Fruit fly (Drosophila melanogaster) whole organism, embryonic: ENCODE data around the gene CG34287.

Experiments
- Atf6 ChIP-seq: fragments of 200-800 bp; sonication (Bioruptor generic); IDR thresholded peaks from 2 replicates; pipeline ENCODE4 v1.3.6; 2022; ENCODE audit warnings: missing biosample characterization, missing genetic modification characterization
- BEAF-32 ChIP-seq: fragments of 200-800 bp; sonication (Bioruptor generic); optimal IDR thresholded peaks from 3 replicates; lab custom pipeline; 2017; ENCODE audit warnings: missing biosample characterization, missing genetic modification characterization, mild to moderate bottlenecking, moderate library complexity, missing genetic modification reagents
- CG10462 ChIP-seq: fragments of 200-800 bp; sonication (Bioruptor generic); optimal IDR thresholded peaks from 2 replicates; lab custom pipeline; 2016; ENCODE audit warnings: missing biosample characterization, missing genetic modification characterization
- CG11504 ChIP-seq: fragments of 200-800 bp; sonication (Bioruptor generic); optimal IDR thresholded peaks from 3 replicates; lab custom pipeline; 2019; ENCODE audit warnings: missing biosample characterization, mild to moderate bottlenecking, missing genetic modification characterization, moderate library complexity
- CG11560 ChIP-seq: fragments of 200-800 bp; sonication (Bioruptor generic); IDR thresholded peaks from 3 replicates; pipeline ENCODE4 v1.3.6; 2022; ENCODE audit warnings: missing biosample characterization, missing genetic modification characterization
- CG11723 ChIP-seq: fragments of 200-800 bp; sonication (Bioruptor generic); optimal IDR thresholded peaks from 2 replicates; lab custom pipeline; 2017; ENCODE audit warnings: missing biosample characterization, mild to moderate bottlenecking, missing genetic modification characterization
- CG12236 ChIP-seq: fragments of 200-800 bp; sonication (Bioruptor generic); optimal IDR thresholded peaks from 2 replicates; lab custom pipeline; 2016; ENCODE audit warnings: missing biosample characterization, missing genetic modification characterization
- CG12299 ChIP-seq: fragments of 200-800 bp; sonication (Bioruptor generic); optimal IDR thresholded peaks from 2 replicates; lab custom pipeline; 2018; ENCODE audit warnings: missing biosample characterization, mild to moderate bottlenecking, missing genetic modification characterization
- CG1233 ChIP-seq: fragments of 200-800 bp; sonication (Bioruptor generic); optimal IDR thresholded peaks from 4 replicates; lab custom pipeline; 2018; ENCODE audit warnings: missing biosample characterization, mild to moderate bottlenecking, missing genetic modification characterization
- CG17359 ChIP-seq: fragments of 200-800 bp; sonication (Bioruptor generic); optimal IDR thresholded peaks from 3 replicates; lab custom pipeline; 2018; ENCODE audit warnings: missing biosample characterization, mild to moderate bottlenecking, missing genetic modification characterization, moderate library complexity
- CG18262 ChIP-seq: fragments of 200-800 bp; optimal IDR thresholded peaks from 3 replicates; lab custom pipeline; 2019; ENCODE audit warnings: missing biosample characterization, mild to moderate bottlenecking, missing genetic modification characterization, moderate library complexity
- CG4328 ChIP-seq: fragments of 200-800 bp; sonication (Bioruptor generic); optimal IDR thresholded peaks from 3 replicates; lab custom pipeline; 2017; ENCODE audit warnings: missing biosample characterization, missing genetic modification reagents, missing genetic modification characterization
- CG6765 ChIP-seq: fragments of 200-800 bp; sonication (Bioruptor generic); optimal IDR thresholded peaks from 3 replicates; lab custom pipeline; 2017; ENCODE audit warnings: missing biosample characterization, mild to moderate bottlenecking, missing genetic modification characterization
- CG6854 ChIP-seq: fragments of 200-800 bp; sonication (Bioruptor generic); optimal IDR thresholded peaks from 3 replicates; lab custom pipeline; 2017; ENCODE audit warnings: missing biosample characterization, mild to moderate bottlenecking, missing genetic modification characterization
- CG9609 ChIP-seq: fragments of 200-800 bp; sonication (Bioruptor generic); optimal IDR thresholded peaks from 3 replicates; lab custom pipeline; 2016; ENCODE audit warnings: missing biosample characterization, missing genetic modification characterization
- CG9727 ChIP-seq: fragments of 200-800 bp; sonication (Bioruptor generic); optimal IDR thresholded peaks from 3 replicates; lab custom pipeline; 2017; ENCODE audit warnings: missing biosample characterization, mild to moderate bottlenecking, missing genetic modification characterization
- D19B ChIP-seq: fragments of 200-800 bp; sonication (Bioruptor generic); optimal IDR thresholded peaks from 2 replicates; lab custom pipeline; 2017; ENCODE audit warnings: missing biosample characterization, mild to moderate bottlenecking, missing genetic modification characterization
- Dip3 ChIP-seq: fragments of 200-800 bp; sonication (Bioruptor generic); optimal IDR thresholded peaks from 3 replicates; lab custom pipeline; 2016; ENCODE audit warnings: missing biosample characterization, missing genetic modification characterization
- HHEX ChIP-seq: fragments of 200-800 bp; sonication (Bioruptor generic); optimal IDR thresholded peaks from 3 replicates; lab custom pipeline; 2017; ENCODE audit warnings: missing biosample characterization, mild to moderate bottlenecking, missing genetic modification characterization, missing genetic modification reagents
- Hsf ChIP-seq: fragments of 200-800 bp; sonication (Bioruptor generic); optimal IDR thresholded peaks from 3 replicates; lab custom pipeline; 2016; ENCODE audit warnings: missing biosample characterization, missing genetic modification characterization
- Meics ChIP-seq: fragments of 200-800 bp; sonication (Bioruptor generic); optimal IDR thresholded peaks from 2 replicates; lab custom pipeline; 2017; ENCODE audit warnings: missing biosample characterization, mild to moderate bottlenecking, missing genetic modification characterization
- Mrtf ChIP-seq: fragments of 200-800 bp; sonication (Bioruptor generic); IDR thresholded peaks from 3 replicates; pipeline ENCODE4 v1.3.6; 2022; ENCODE audit warnings: missing biosample characterization, missing genetic modification characterization
- Nf-YB ChIP-seq: fragments of 200-800 bp; sonication (Bioruptor generic); optimal IDR thresholded peaks from 3 replicates; lab custom pipeline; 2019; ENCODE audit warnings: missing biosample characterization, mild to moderate bottlenecking, missing genetic modification characterization, moderate library complexity
- Pdp1 ChIP-seq, 2 experiments: fragments of 200-800 bp; sonication (Bioruptor generic); optimal IDR thresholded peaks; 3 replicates each; lab custom pipeline; 2016; ENCODE audit warnings: missing biosample characterization in 2 of 2, missing genetic modification characterization in 2 of 2, mild to moderate bottlenecking in 1 of 2, moderate library complexity in 1 of 2
- Poxn ChIP-seq: fragments of 200-800 bp; sonication (Bioruptor generic); IDR thresholded peaks from 2 replicates; pipeline ENCODE4 v1.3.6; 2022; ENCODE audit warnings: missing biosample characterization, missing genetic modification characterization
- Ptx1 ChIP-seq: fragments of 200-800 bp; sonication (Bioruptor generic); IDR thresholded peaks from 2 replicates; pipeline ENCODE4 v1.3.6; 2022; ENCODE audit warnings: missing biosample characterization, missing genetic modification characterization
- Sox100B ChIP-seq: fragments of 200-800 bp; sonication (Bioruptor generic); optimal IDR thresholded peaks from 3 replicates; lab custom pipeline; 2018; ENCODE audit warnings: missing biosample characterization, mild to moderate bottlenecking, missing genetic modification characterization
- Usf ChIP-seq: fragments of 200-800 bp; sonication (Bioruptor generic); optimal IDR thresholded peaks from 2 replicates; lab custom pipeline; 2017; ENCODE audit warnings: missing genotype, missing biosample characterization, missing genetic modification characterization
- Xbp1 ChIP-seq: fragments of 200-800 bp; sonication (Bioruptor generic); optimal IDR thresholded peaks from 3 replicates; lab custom pipeline; 2016; ENCODE audit warnings: missing biosample characterization, mild to moderate bottlenecking, missing genetic modification characterization
- cas ChIP-seq: fragments of 200-800 bp; sonication (Bioruptor generic); IDR thresholded peaks from 2 replicates; pipeline ENCODE4 v1.3.6; 2022; ENCODE audit warnings: missing biosample characterization, missing genetic modification characterization
- corto ChIP-seq: fragments of 200-800 bp; sonication (Bioruptor generic); optimal IDR thresholded peaks from 2 replicates; lab custom pipeline; 2016; ENCODE audit warnings: missing biosample characterization, mild to moderate bottlenecking, missing genetic modification characterization, moderate library complexity
- crc ChIP-seq: fragments of 200-800 bp; sonication (Bioruptor generic); optimal IDR thresholded peaks from 2 replicates; lab custom pipeline; 2016; ENCODE audit warnings: missing biosample characterization, missing genetic modification characterization
- danr ChIP-seq: fragments of 200-800 bp; sonication (Bioruptor generic); IDR thresholded peaks from 2 replicates; pipeline ENCODE4 v1.3.6; 2022; ENCODE audit warnings: missing biosample characterization, missing genetic modification characterization
- dati ChIP-seq: fragments of 200-800 bp; sonication (Bioruptor generic); IDR thresholded peaks from 2 replicates; pipeline ENCODE4 v1.3.6; 2022; ENCODE audit warnings: missing biosample characterization, missing genetic modification characterization
- exex ChIP-seq: fragments of 200-800 bp; sonication (Bioruptor generic); optimal IDR thresholded peaks from 4 replicates; lab custom pipeline; 2018; ENCODE audit warnings: missing biosample characterization, mild to moderate bottlenecking, missing genetic modification characterization, moderate library complexity
- fd96Cb ChIP-seq: fragments of 200-800 bp; sonication (Bioruptor generic); optimal IDR thresholded peaks from 2 replicates; lab custom pipeline; 2018; ENCODE audit warnings: missing biosample characterization, mild to moderate bottlenecking, missing genetic modification characterization, moderate library complexity
- fu2 ChIP-seq: fragments of 200-800 bp; sonication (Bioruptor generic); optimal IDR thresholded peaks from 2 replicates; lab custom pipeline; 2016; ENCODE audit warnings: missing biosample characterization, missing genetic modification characterization
- gcm2 ChIP-seq: fragments of 200-800 bp; sonication (Bioruptor generic); optimal IDR thresholded peaks from 2 replicates; lab custom pipeline; 2016; ENCODE audit warnings: missing biosample characterization, missing genetic modification characterization
- gem ChIP-seq: fragments of 200-800 bp; sonication (Bioruptor generic); optimal IDR thresholded peaks from 2 replicates; lab custom pipeline; 2019; ENCODE audit warnings: missing biosample characterization, mild to moderate bottlenecking, missing genetic modification characterization, moderate library complexity
- grau ChIP-seq: fragments of 200-800 bp; optimal IDR thresholded peaks from 3 replicates; lab custom pipeline; 2019; ENCODE audit warnings: missing biosample characterization, mild to moderate bottlenecking, missing genetic modification characterization, moderate library complexity
- jumu ChIP-seq: fragments of 200-800 bp; sonication (Bioruptor generic); optimal IDR thresholded peaks from 3 replicates; lab custom pipeline; 2016; ENCODE audit warnings: missing biosample characterization, missing genetic modification characterization
- lab ChIP-seq: fragments of 200-800 bp; sonication (Bioruptor generic); optimal IDR thresholded peaks from 3 replicates; lab custom pipeline; 2017; ENCODE audit warnings: missing biosample characterization, missing genetic modification characterization, mild to moderate bottlenecking, moderate library complexity, missing genetic modification reagents
- lmd ChIP-seq: fragments of 200-800 bp; sonication (Bioruptor generic); IDR thresholded peaks from 2 replicates; pipeline ENCODE4 v1.3.6; 2022; ENCODE audit warnings: missing biosample characterization, missing genetic modification characterization
- pho ChIP-seq: fragments of 200-800 bp; sonication (Bioruptor generic); optimal IDR thresholded peaks from 2 replicates; lab custom pipeline; 2016; ENCODE audit warnings: missing biosample characterization, missing genetic modification characterization
- prd ChIP-seq, 3 experiments: fragments of >200 bp in 2 of 3; fragments of 200-800 bp in 1 of 3; sonication (Bioruptor generic) in 1 of 3; optimal IDR thresholded peaks in 2 of 3; IDR thresholded peaks in 1 of 3; 2 replicates in 2 of 3; 3 replicates in 1 of 3; pipeline versions ENCODE4 v1.3.6 to Lab custom; 2017 to 2022; ENCODE audit warnings: missing biosample characterization in 1 of 3, missing genetic modification characterization in 1 of 3
- row ChIP-seq: fragments of 200-800 bp; sonication (Bioruptor generic); IDR thresholded peaks from 3 replicates; pipeline ENCODE4 v1.3.6; 2022; ENCODE audit warnings: missing biosample characterization, missing genetic modification characterization
- shn ChIP-seq: fragments of 200-800 bp; sonication (Bioruptor generic); optimal IDR thresholded peaks from 3 replicates; lab custom pipeline; 2016; ENCODE audit warnings: missing biosample characterization, missing genetic modification characterization
- sima ChIP-seq: fragments of 200-800 bp; sonication (Bioruptor generic); optimal IDR thresholded peaks from 2 replicates; lab custom pipeline; 2016; ENCODE audit warnings: missing biosample characterization, missing genetic modification characterization
- slbo ChIP-seq: fragments of 200-800 bp; sonication (Bioruptor generic); IDR thresholded peaks from 2 replicates; pipeline ENCODE4 v1.3.6; 2022; ENCODE audit warnings: missing biosample characterization, missing genetic modification characterization

Gene CG34287

dm6 chr3R:5861218-5861902, 8.2 kb downstream of the CG34287 start (continued):
- no peak for TF ChIP-seq BEAF-32
- no peak for TF ChIP-seq dati (GFP tag; lab: Robert Waterston, UW)
- TF ChIP-seq Atf6 (GFP tag; lab: Robert Waterston, UW) = peak; percentile 23; the same call in 1 of the 2 replicates
- peak; percentile 56 for TF ChIP-seq CG9727 (GFP tag; lab: Kevin White, UChicago)
- peak; percentile 75 for TF ChIP-seq slbo
- peak; percentile 16 for TF ChIP-seq fu2 (GFP tag; lab: Kevin White, UChicago)
- no peak for TF ChIP-seq prd (optimal IDR thresholded peaks at IDR 0.05; lab: Kevin White, UChicago)
- TF ChIP-seq prd (GFP tag; IDR thresholded peaks at IDR 0.05; lab: Robert Waterston, UW) = peak; percentile 25; the same call in 2 of the 3 replicates
- peak; percentile 34 for TF ChIP-seq lmd (GFP tag; lab: Robert Waterston, UW)
- TF ChIP-seq fd96Cb (tag; lab: Kevin White, UChicago) = no peak
- peak; percentile 48 for TF ChIP-seq gem (tag; lab: Kevin White, UChicago)
- peak; percentile 0 for TF ChIP-seq exex
- TF ChIP-seq CG6765 = no peak
- peak; percentile 42 for TF ChIP-seq CG11504 (tag; lab: Kevin White, UChicago)
- peak; percentile 44 for TF ChIP-seq CG1233 (GFP tag; lab: Kevin White, UChicago)
- TF ChIP-seq Meics (GFP tag; lab: Kevin White, UChicago) = peak; percentile 77
- TF ChIP-seq D19B (GFP tag; lab: Kevin White, UChicago) = peak; percentile 51
- TF ChIP-seq sima (GFP tag; lab: Kevin White, UChicago) = no peak
- peak; percentile 17 for TF ChIP-seq CG17359
- TF ChIP-seq CG9609 (GFP tag; lab: Kevin White, UChicago) = peak; percentile 1
- no peak for TF ChIP-seq corto (GFP tag; lab: Kevin White, UChicago)
- no peak for TF ChIP-seq CG10462 (GFP tag; lab: Kevin White, UChicago)
- no peak for TF ChIP-seq Ptx1 (GFP tag; lab: Robert Waterston, UW)
- peak; percentile 48 for TF ChIP-seq Usf
- no peak for TF ChIP-seq CG12299 (tag; lab: Kevin White, UChicago)
- peak; percentile 58 for TF ChIP-seq row (GFP tag; lab: Robert Waterston, UW)
- peak; percentile 16 for TF ChIP-seq crc (GFP tag; lab: Kevin White, UChicago)
- TF ChIP-seq Sox100B (GFP tag; lab: Kevin White, UChicago) = peak; percentile 44
- TF ChIP-seq CG6854 (GFP tag; lab: Kevin White, UChicago) = peak; percentile 3
- no peak for TF ChIP-seq danr
- peak; percentile 12 for TF ChIP-seq jumu (GFP tag; lab: Kevin White, UChicago)
- peak; percentile 22 for TF ChIP-seq Hsf (GFP tag; lab: Kevin White, UChicago)
- 0 out of 2 replicates have a peak, but pooled peaks have one; percentile 15 for TF ChIP-seq cas (GFP tag; lab: Robert Waterston, UW)
- TF ChIP-seq grau (tag; lab: Kevin White, UChicago) = peak; percentile 38
- 0 out of 2 replicates have a peak, but pooled peaks have one; percentile 26 for TF ChIP-seq Poxn (GFP tag; lab: Robert Waterston, UW)
- no peak for TF ChIP-seq Nf-YB
- TF ChIP-seq CG18262 = peak; percentile 37
- TF ChIP-seq HHEX (GFP tag; lab: Kevin White, UChicago) = peak; percentile 16
- TF ChIP-seq Pdp1 (GFP tag; optimal IDR thresholded peaks at IDR 0.05; lab: Kevin White, UChicago) = peak in 1 of 2 experiments; percentile 48
- TF ChIP-seq CG12236 = no peak
- peak; percentile 7 for TF ChIP-seq shn (GFP tag; lab: Kevin White, UChicago)
- TF ChIP-seq Xbp1 (GFP tag; lab: Kevin White, UChicago) = peak; percentile 14
- TF ChIP-seq CG11560 (tag; lab: Robert Waterston, UW) = no peak
- peak; percentile 38 for TF ChIP-seq lab (GFP tag; lab: Kevin White, UChicago)
- no peak for TF ChIP-seq gcm2 (GFP tag; lab: Kevin White, UChicago)
- no peak for TF ChIP-seq CG4328 (GFP tag; lab: Kevin White, UChicago)
- 0 out of 3 replicates have a peak, but pooled peaks have one; percentile 26 for TF ChIP-seq Mrtf
- peak; percentile 44 for TF ChIP-seq CG11723 (GFP tag; lab: Kevin White, UChicago)
- TF ChIP-seq pho (GFP tag; lab: Kevin White, UChicago) = peak; percentile 59
- TF ChIP-seq Dip3 (GFP tag; lab: Kevin White, UChicago) = peak; percentile 52
